Worm (Caenorhabditis elegans) whole organism, early embryonic: ENCODE measurements around the gene rps-5.

Experiments used
- B0310.2 ChIP-seq: sonication (generic microtip); optimal IDR thresholded peaks from 2 replicates; lab custom pipeline; 2016; ENCODE audit warnings: mild to moderate bottlenecking, missing genetic modification characterization, missing compliant biosample characterization
- F13C5.2 ChIP-seq: sonication (generic microtip); optimal IDR thresholded peaks from 2 replicates; lab custom pipeline; 2017; ENCODE audit warnings: mild to moderate bottlenecking, missing genetic modification characterization, inconsistent platforms, missing compliant biosample characterization
- aly-1 ChIP-seq: sonication (generic microtip); optimal IDR thresholded peaks from 2 replicates; lab custom pipeline; 2016; ENCODE audit warnings: missing genetic modification characterization, missing compliant biosample characterization
- ama-1 ChIP-seq: fragments of 150-350 bp; optimal IDR thresholded peaks from 2 replicates; lab custom pipeline; 2014
- ceh-13 ChIP-seq: fragments of 200-800 bp; sonication (Bioruptor generic); optimal IDR thresholded peaks from 2 replicates; lab custom pipeline; 2018; ENCODE audit warnings: mild to moderate bottlenecking, missing genetic modification characterization, missing compliant biosample characterization
- ceh-36 ChIP-seq: sonication (generic microtip); optimal IDR thresholded peaks from 2 replicates; lab custom pipeline; 2016; ENCODE audit warnings: missing genetic modification characterization, inconsistent platforms, missing compliant biosample characterization
- ets-7 ChIP-seq: sonication (generic microtip); optimal IDR thresholded peaks from 2 replicates; lab custom pipeline; 2016; ENCODE audit warnings: missing genotype, missing genetic modification characterization, missing compliant biosample characterization
- flt-1 ChIP-seq: fragments of 200-800 bp; sonication (Bioruptor generic); IDR thresholded peaks from 2 replicates; pipeline ENCODE4 v1.3.6; 2022; ENCODE audit warnings: missing genetic modification characterization, missing compliant biosample characterization
- hmbx-1 ChIP-seq: sonication (generic microtip); optimal IDR thresholded peaks from 2 replicates; lab custom pipeline; 2016; ENCODE audit warnings: mild to moderate bottlenecking, missing genetic modification characterization, missing compliant biosample characterization
- hmg-4 ChIP-seq: fragments of 200-800 bp; sonication (Bioruptor generic); optimal IDR thresholded peaks from 2 replicates; lab custom pipeline; 2018; ENCODE audit warnings: mild to moderate bottlenecking, missing genetic modification characterization, missing compliant biosample characterization
- hnd-1 ChIP-seq: sonication (generic microtip); optimal IDR thresholded peaks from 2 replicates; lab custom pipeline; 2016; ENCODE audit warnings: missing genetic modification characterization, missing compliant biosample characterization
- pes-1 ChIP-seq: fragments of 200-800 bp; sonication (Bioruptor generic); IDR thresholded peaks from 2 replicates; pipeline ENCODE4 v1.3.6; 2022; ENCODE audit warnings: missing genetic modification reagents, missing genetic modification characterization, missing compliant biosample characterization
- scrt-1 ChIP-seq: fragments of 200-800 bp; sonication (Bioruptor generic); IDR thresholded peaks from 2 replicates; pipeline ENCODE4 v1.3.6; 2022; ENCODE audit warnings: missing genetic modification characterization, missing compliant biosample characterization
- sea-1 ChIP-seq: fragments of 200-800 bp; sonication (Bioruptor generic); conservative IDR thresholded peaks from 2 replicates; pipeline ENCODE4 v1.3.6; 2022; ENCODE audit warnings: missing genetic modification characterization, missing compliant biosample characterization
- tbx-11 ChIP-seq: fragments of 200-800 bp; sonication (Bioruptor generic); IDR thresholded peaks from 2 replicates; pipeline ENCODE4 v1.3.6; 2022; ENCODE audit warnings: missing genetic modification characterization, missing compliant biosample characterization
- tbx-37 ChIP-seq: fragments of 200-800 bp; sonication (Bioruptor generic); conservative IDR thresholded peaks from 2 replicates; pipeline ENCODE4 v1.3.6; 2022; ENCODE audit warnings: missing genetic modification reagents, missing genetic modification characterization, missing compliant biosample characterization
- tra-4 ChIP-seq: sonication (generic microtip); optimal IDR thresholded peaks from 2 replicates; lab custom pipeline; 2017; ENCODE audit warnings: missing genetic modification characterization, missing compliant biosample characterization

rps-5 gene

DNA sequence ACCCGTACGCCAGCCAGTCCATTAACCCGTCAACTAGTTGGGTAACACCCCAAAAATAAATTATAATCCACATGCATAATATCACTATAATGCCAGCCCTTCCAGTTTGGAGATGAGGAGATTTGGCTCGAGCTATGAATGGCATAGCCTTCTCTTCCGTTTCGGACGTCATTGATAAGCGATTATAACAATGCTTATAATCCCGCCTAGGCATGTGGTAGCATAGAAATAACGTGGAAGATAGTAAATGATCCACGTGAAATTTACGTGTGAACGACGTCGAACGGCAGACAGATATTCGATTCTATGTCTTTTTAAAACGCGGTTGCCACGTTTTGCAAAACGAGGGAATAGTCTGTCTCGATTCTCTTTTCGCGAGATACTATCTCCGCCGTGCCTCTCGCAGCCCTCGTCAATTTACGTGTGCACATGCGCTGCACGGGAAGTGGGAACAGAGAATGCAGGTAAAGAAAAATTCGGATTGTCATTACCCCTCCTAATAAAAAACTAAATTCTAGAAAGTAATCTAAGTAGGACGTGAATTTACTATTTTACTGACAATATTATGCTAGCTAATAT, 38.0 kb upstream of the rps-5 start:
- peak; percentile 31 for TF ChIP-seq hmg-4
- TF ChIP-seq tbx-37, result no peak

DNA sequence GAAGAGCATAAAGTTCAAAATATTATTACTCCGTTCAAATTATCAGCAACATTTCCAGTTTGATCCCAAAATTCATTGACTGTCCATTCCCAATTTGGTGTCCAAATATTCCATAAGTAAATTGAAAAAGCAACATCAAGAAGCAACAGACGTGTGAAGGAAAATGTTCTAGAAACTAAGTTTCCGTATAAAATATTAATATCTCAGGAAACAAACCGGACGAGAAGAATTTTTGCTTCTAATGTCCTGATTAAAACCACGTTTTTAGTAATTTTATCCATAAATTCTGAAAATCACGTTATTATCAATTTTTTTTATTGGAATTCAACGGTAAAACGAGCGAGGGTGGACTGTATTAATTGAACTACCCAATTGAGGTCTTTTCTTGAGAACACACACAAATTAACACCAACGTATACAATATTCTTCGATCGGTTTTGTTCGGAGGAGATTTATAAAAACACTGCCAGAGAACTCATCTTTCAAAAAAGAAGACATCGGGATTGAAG, 36.2 kb upstream of the rps-5 start, which contains the start of gene pigq-1:
Gene pigq-1 (minus strand): TSS at position 286 of the 509 bp plus-strand sequence.
- no peak for TF ChIP-seq tra-4
- no peak for TF ChIP-seq hmbx-1
- TF ChIP-seq hmg-4, result no peak
- no peak for TF ChIP-seq B0310.2 (tag; lab: Kevin White, UChicago)
- no peak for TF ChIP-seq flt-1 (GFP tag; lab: Robert Waterston, UW)
- no peak for TF ChIP-seq scrt-1 (GFP tag; lab: Robert Waterston, UW)
- TF ChIP-seq tbx-37, result no peak

ce11 chrIV:11146492-11146891, 35.6 kb upstream of the rps-5 start:
- TF ChIP-seq pes-1 (GFP tag; lab: Robert Waterston, UW), result no peak

DNA sequence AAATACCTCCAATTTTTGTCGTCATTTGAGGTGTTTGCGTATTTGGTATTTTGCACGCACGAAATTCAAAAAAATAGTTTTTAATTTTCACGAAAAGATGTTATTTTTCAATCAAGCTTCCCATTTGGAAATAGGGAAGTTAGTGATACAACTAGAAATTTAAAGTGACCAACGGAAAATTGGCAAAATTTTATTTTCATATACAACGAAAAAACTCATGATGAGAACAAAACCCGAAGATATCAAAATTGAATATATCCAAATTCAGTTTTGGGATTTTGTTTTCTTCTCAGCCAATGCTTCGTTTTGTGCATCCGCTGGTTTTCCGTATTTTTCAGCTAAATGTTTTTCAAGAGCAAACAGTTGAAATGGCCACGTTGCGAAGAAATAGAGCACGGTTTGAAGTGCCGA, 35.1 kb upstream of the rps-5 start:
- TF ChIP-seq pes-1 (GFP tag; lab: Robert Waterston, UW), result no peak

- no peak for TF ChIP-seq hnd-1 (tag; lab: Kevin White, UChicago)
These were observed 32.3 kb upstream of the rps-5 start, which contains the start of gene F01G4.4 for ce11 chrIV:11143228-11143444. Gene F01G4.4 (plus strand): TSS chrIV:11143345.

DNA sequence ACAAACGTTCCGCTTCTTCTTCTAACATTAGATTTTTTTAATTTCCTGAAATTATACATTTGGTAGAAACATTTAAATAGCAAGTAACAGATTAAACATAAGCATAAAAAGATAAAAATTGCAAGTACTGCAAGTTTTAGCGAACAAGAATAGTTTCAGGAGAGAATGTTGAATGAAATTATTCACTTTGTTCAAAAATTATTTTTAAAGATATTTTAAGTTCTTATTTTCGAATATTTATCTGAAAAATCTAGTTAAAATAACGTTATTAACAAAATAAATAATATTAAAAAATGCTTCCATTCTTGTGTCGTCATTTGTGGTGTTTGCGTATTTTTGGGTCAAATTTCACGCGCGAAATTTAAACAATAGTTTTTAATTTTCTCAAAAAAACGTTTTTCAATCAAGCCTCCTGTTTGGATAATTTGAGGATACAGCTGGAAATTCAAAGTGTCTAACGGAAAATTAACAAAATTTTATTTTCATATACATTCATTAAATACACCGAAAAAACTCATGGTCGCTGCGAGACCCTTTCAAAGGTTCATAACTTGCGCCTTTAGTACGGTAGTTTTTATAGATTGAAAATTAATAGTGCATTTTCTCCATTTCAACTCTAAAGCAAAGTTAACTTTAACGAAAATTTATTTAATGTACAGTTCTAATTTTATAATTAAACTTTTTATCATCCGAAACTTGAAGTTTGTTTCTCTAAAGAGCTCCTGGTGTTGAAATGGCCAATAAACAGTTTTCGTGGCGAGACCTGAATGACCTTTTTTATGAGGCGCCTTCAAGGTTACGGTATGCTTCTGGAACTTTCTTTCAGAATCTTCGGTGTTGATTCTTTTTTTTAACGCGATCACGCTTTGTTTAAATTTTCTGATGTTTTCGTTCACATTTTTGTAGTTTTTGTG, 31.7 kb upstream of the rps-5 start, which contains the start of gene skih-2:
Gene skih-2 (minus strand): TSS at position 51 of the 914 bp plus-strand sequence.
- TF ChIP-seq hmg-4 (no peak), tra-4 (no peak), flt-1 (GFP tag; lab: Robert Waterston, UW) (no peak), ama-1 (lab: Kevin White, UChicago) (no peak), ets-7 (no peak), F13C5.2 (tag; lab: Kevin White, UChicago) (no peak), tbx-11 (GFP tag; lab: Robert Waterston, UW) (no peak), ceh-13 (GFP tag; lab: Kevin White, UChicago) (no peak), scrt-1 (GFP tag; lab: Robert Waterston, UW) (no peak), hmbx-1 (no peak), hnd-1 (tag; lab: Kevin White, UChicago) (no peak), pes-1 (GFP tag; lab: Robert Waterston, UW) (no peak), ceh-36 (no peak), sea-1 (no peak), aly-1 (tag; lab: Kevin White, UChicago) (no peak), tbx-37 (no peak)

DNA sequence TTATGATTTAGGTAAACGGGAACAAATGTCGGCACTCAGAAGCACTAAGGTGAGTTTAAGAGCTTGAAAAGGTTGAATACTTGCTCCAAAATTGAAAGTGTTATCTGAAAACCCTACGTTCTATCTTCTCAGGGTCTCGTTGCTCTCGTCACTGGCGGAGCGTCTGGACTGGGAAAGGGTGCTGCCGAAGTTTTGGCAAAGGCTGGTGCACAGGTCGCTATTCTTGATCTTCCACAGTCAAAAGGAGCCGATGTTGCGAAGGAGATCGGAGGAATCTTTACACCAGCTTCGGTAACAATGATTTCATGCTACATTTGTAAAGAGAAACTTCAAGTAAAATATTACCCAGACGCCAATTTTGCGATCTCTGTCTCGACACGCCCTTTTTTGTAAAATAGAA, 20.4 kb upstream of the rps-5 start, which contains the start of gene ard-1:
Gene ard-1 (plus strand): TSS at position 12 of the 400 bp plus-strand sequence.
- peak; percentile 90 for TF ChIP-seq ama-1 (lab: Kevin White, UChicago)
- TF ChIP-seq ceh-13 (GFP tag; lab: Kevin White, UChicago), result no peak
- TF ChIP-seq B0310.2 (tag; lab: Kevin White, UChicago), result peak; percentile 63

ce11 chrIV:11130774-11131173, 19.9 kb upstream of the rps-5 start:
- TF ChIP-seq aly-1 (tag; lab: Kevin White, UChicago) (no peak), sea-1 (no peak), ets-7 (no peak), tbx-11 (GFP tag; lab: Robert Waterston, UW) (no peak), pes-1 (GFP tag; lab: Robert Waterston, UW) (no peak), F13C5.2 (tag; lab: Kevin White, UChicago) (no peak), hmbx-1 (no peak), ceh-13 (GFP tag; lab: Kevin White, UChicago) (no peak), hmg-4 (no peak), tra-4 (no peak), B0310.2 (tag; lab: Kevin White, UChicago) (no peak), hnd-1 (tag; lab: Kevin White, UChicago) (no peak), flt-1 (GFP tag; lab: Robert Waterston, UW) (no peak), scrt-1 (GFP tag; lab: Robert Waterston, UW) (no peak), ama-1 (lab: Kevin White, UChicago) (no peak), ceh-36 (no peak), tbx-37 (no peak)

DNA sequence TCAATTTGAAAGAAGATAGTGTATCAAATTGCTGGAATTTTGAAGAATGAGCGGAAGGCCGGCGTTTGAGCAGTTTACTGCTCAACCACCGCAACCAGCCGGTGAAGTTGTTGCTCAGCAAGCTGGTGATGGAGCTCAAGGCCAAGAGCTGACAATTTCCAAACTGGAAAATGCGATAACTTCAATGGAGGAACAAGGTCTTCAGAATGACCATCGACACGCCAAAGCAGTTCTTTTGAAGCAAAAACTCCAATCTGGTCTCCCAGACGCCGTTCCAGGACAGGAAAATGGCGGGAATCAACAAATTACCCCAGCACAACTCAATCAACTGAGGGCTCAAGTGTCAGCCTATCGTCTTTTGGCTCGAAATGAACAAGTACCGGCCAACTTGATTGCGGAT, 15.2 kb upstream of the rps-5 start:
- TF ChIP-seq pes-1 (GFP tag; lab: Robert Waterston, UW) (no peak), sea-1 (no peak), tbx-37 (no peak), hnd-1 (tag; lab: Kevin White, UChicago) (no peak), ama-1 (lab: Kevin White, UChicago) (no peak), F13C5.2 (tag; lab: Kevin White, UChicago) (no peak), hmg-4 (no peak), ets-7 (no peak), tbx-11 (GFP tag; lab: Robert Waterston, UW) (no peak), flt-1 (GFP tag; lab: Robert Waterston, UW) (no peak), ceh-13 (GFP tag; lab: Kevin White, UChicago) (no peak)
